Fruit fly (Drosophila melanogaster) whole organism, embryonic: ENCODE data around the gene Cdk5alpha.

Experiments
- ATbp ChIP-seq: fragments of 200-800 bp; sonication (Bioruptor generic); optimal IDR thresholded peaks from 2 replicates; lab custom pipeline; 2017; ENCODE audit warnings: missing biosample characterization, mild to moderate bottlenecking, missing genetic modification characterization, missing genetic modification reagents
- Bdp1 ChIP-seq: fragments of 200-800 bp; sonication (Bioruptor generic); optimal IDR thresholded peaks from 3 replicates; lab custom pipeline; 2016; ENCODE audit warnings: missing biosample characterization, missing genetic modification characterization
- CG10267 ChIP-seq: fragments of 200-800 bp; sonication (Bioruptor generic); optimal IDR thresholded peaks from 2 replicates; lab custom pipeline; 2018; ENCODE audit warnings: missing biosample characterization, mild to moderate bottlenecking, missing genetic modification characterization, moderate library complexity
- CG10462 ChIP-seq: fragments of 200-800 bp; sonication (Bioruptor generic); optimal IDR thresholded peaks from 2 replicates; lab custom pipeline; 2016; ENCODE audit warnings: missing biosample characterization, missing genetic modification characterization
- CG12155 ChIP-seq: fragments of 200-800 bp; sonication (Bioruptor generic); optimal IDR thresholded peaks from 3 replicates; lab custom pipeline; 2016; ENCODE audit warnings: missing biosample characterization, missing genetic modification characterization
- CG12659 ChIP-seq: fragments of 200-800 bp; sonication (Bioruptor generic); optimal IDR thresholded peaks from 3 replicates; lab custom pipeline; 2017; ENCODE audit warnings: mild to moderate bottlenecking, missing biosample characterization, missing genetic modification reagents, missing genetic modification characterization
- CG12942 ChIP-seq: fragments of 200-800 bp; sonication (Bioruptor generic); optimal IDR thresholded peaks from 3 replicates; lab custom pipeline; 2016; ENCODE audit warnings: missing biosample characterization, missing genetic modification characterization
- CG1529 ChIP-seq: fragments of 200-800 bp; sonication (Bioruptor generic); optimal IDR thresholded peaks from 3 replicates; lab custom pipeline; 2018; ENCODE audit warnings: missing biosample characterization, missing genetic modification characterization
- CG17802 ChIP-seq: fragments of 200-800 bp; sonication (Bioruptor generic); optimal IDR thresholded peaks from 2 replicates; lab custom pipeline; 2018; ENCODE audit warnings: missing biosample characterization, mild to moderate bottlenecking, missing genetic modification characterization, moderate library complexity
- CG2712 ChIP-seq: fragments of 200-800 bp; optimal IDR thresholded peaks from 3 replicates; lab custom pipeline; 2019; ENCODE audit warnings: missing biosample characterization, mild to moderate bottlenecking, missing genetic modification characterization, moderate library complexity
- CG30431 ChIP-seq: fragments of 200-800 bp; sonication (Bioruptor generic); optimal IDR thresholded peaks from 2 replicates; lab custom pipeline; 2017; ENCODE audit warnings: missing biosample characterization, missing genetic modification characterization
- CG31388 ChIP-seq: fragments of 200-800 bp; sonication (Bioruptor generic); optimal IDR thresholded peaks from 2 replicates; lab custom pipeline; 2016; ENCODE audit warnings: missing biosample characterization, missing genetic modification characterization
- CG32767 ChIP-seq: fragments of 200-800 bp; sonication (Bioruptor generic); IDR thresholded peaks from 2 replicates; pipeline ENCODE4 v1.3.6; 2022; ENCODE audit warnings: missing biosample characterization, missing genetic modification characterization
- CG32772 ChIP-seq: fragments of 200-800 bp; sonication (Bioruptor generic); IDR thresholded peaks from 2 replicates; pipeline ENCODE4 v1.3.6; 2022; ENCODE audit warnings: missing biosample characterization, missing genetic modification characterization
- CG3838 ChIP-seq: fragments of 200-800 bp; sonication (Bioruptor generic); optimal IDR thresholded peaks from 3 replicates; lab custom pipeline; 2016; ENCODE audit warnings: missing biosample characterization, missing genetic modification characterization
- CG42726 ChIP-seq: fragments of 200-800 bp; sonication (Bioruptor generic); IDR thresholded peaks from 2 replicates; pipeline ENCODE4 v1.3.6; 2022; ENCODE audit warnings: missing biosample characterization, missing genetic modification characterization; ENCODE audit not compliant: partially characterized antibody
- CG4282 ChIP-seq: fragments of 200-800 bp; sonication (Bioruptor generic); optimal IDR thresholded peaks from 2 replicates; lab custom pipeline; 2016; ENCODE audit warnings: missing biosample characterization, missing genetic modification characterization
- CG4617 ChIP-seq: fragments of 200-800 bp; sonication (Bioruptor generic); optimal IDR thresholded peaks from 3 replicates; lab custom pipeline; 2016; ENCODE audit warnings: missing biosample characterization, missing genetic modification characterization, borderline replicate concordance
- CG5245 ChIP-seq: fragments of 200-800 bp; sonication (Bioruptor generic); optimal IDR thresholded peaks from 3 replicates; lab custom pipeline; 2016; ENCODE audit warnings: missing biosample characterization, missing genetic modification characterization
- CG6654 ChIP-seq: fragments of 200-800 bp; sonication (Bioruptor generic); optimal IDR thresholded peaks from 2 replicates; lab custom pipeline; 2017; ENCODE audit warnings: missing biosample characterization, mild to moderate bottlenecking, missing genetic modification characterization
- CG7987 ChIP-seq: fragments of 200-800 bp; sonication (Bioruptor generic); optimal IDR thresholded peaks from 2 replicates; lab custom pipeline; 2018; ENCODE audit warnings: missing biosample characterization, mild to moderate bottlenecking, missing genetic modification characterization, moderate library complexity
- CoRest ChIP-seq: fragments of 200-800 bp; sonication (Bioruptor generic); optimal IDR thresholded peaks from 3 replicates; lab custom pipeline; 2018; ENCODE audit warnings: missing biosample characterization, mild to moderate bottlenecking, missing genetic modification characterization, moderate library complexity
- Dfd ChIP-seq, 2 experiments: fragments of >200 bp; optimal IDR thresholded peaks; 2 replicates each; lab custom pipeline; 2017; ENCODE audit warnings: missing biosample characterization in 2 of 2, missing genetic modification characterization in 2 of 2
- E2f1 ChIP-seq: fragments of 200-800 bp; sonication (Bioruptor generic); IDR thresholded peaks from 2 replicates; pipeline ENCODE4 v1.3.6; 2022; ENCODE audit warnings: missing biosample characterization, missing genetic modification characterization
- E2f2 ChIP-seq: fragments of 200-800 bp; sonication (Bioruptor generic); IDR thresholded peaks from 2 replicates; pipeline ENCODE4 v1.3.6; 2022; ENCODE audit warnings: missing biosample characterization, missing genetic modification characterization
- ERR ChIP-seq: fragments of 200-800 bp; sonication (Bioruptor generic); optimal IDR thresholded peaks from 2 replicates; lab custom pipeline; 2016; ENCODE audit warnings: missing biosample characterization, missing genetic modification characterization
- Elba2 ChIP-seq: fragments of 200-800 bp; sonication (Bioruptor generic); optimal IDR thresholded peaks from 3 replicates; lab custom pipeline; 2016; ENCODE audit warnings: missing biosample characterization, missing genetic modification characterization
- Gsc ChIP-seq: fragments of 200-800 bp; sonication (Bioruptor generic); IDR thresholded peaks from 2 replicates; pipeline ENCODE4 v1.3.6; 2022; ENCODE audit warnings: missing biosample characterization, missing genetic modification characterization
- H15 ChIP-seq: fragments of 200-800 bp; sonication (Bioruptor generic); IDR thresholded peaks from 3 replicates; pipeline ENCODE4 v1.3.6; 2022; ENCODE audit warnings: missing biosample characterization, missing genetic modification characterization
- Hey ChIP-seq: fragments of 200-800 bp; sonication (Bioruptor generic); optimal IDR thresholded peaks from 3 replicates; lab custom pipeline; 2018; ENCODE audit warnings: missing biosample characterization, mild to moderate bottlenecking, missing genetic modification characterization
- Hr3 ChIP-seq: fragments of 200-800 bp; sonication (Bioruptor generic); optimal IDR thresholded peaks from 3 replicates; lab custom pipeline; 2016; ENCODE audit warnings: missing biosample characterization, missing genetic modification characterization
- MTF-1 ChIP-seq: fragments of 200-800 bp; sonication (Bioruptor generic); optimal IDR thresholded peaks from 2 replicates; lab custom pipeline; 2018; ENCODE audit warnings: missing biosample characterization, mild to moderate bottlenecking, missing genetic modification characterization, borderline replicate concordance
- Myb ChIP-seq: fragments of 200-800 bp; sonication (Bioruptor generic); optimal IDR thresholded peaks from 2 replicates; lab custom pipeline; 2016; ENCODE audit warnings: missing biosample characterization, missing genetic modification characterization
- Oli ChIP-seq: fragments of 200-800 bp; sonication (Bioruptor generic); optimal IDR thresholded peaks from 2 replicates; lab custom pipeline; 2018; ENCODE audit warnings: missing biosample characterization, mild to moderate bottlenecking, missing genetic modification characterization, moderate library complexity
- Vsx1 ChIP-seq: fragments of 200-800 bp; sonication (Bioruptor generic); optimal IDR thresholded peaks from 2 replicates; lab custom pipeline; 2017; ENCODE audit warnings: missing biosample characterization, mild to moderate bottlenecking, missing genetic modification characterization, missing genetic modification reagents
- ac ChIP-seq: fragments of 200-800 bp; sonication (Bioruptor generic); optimal IDR thresholded peaks from 3 replicates; lab custom pipeline; 2017; ENCODE audit warnings: missing biosample characterization, mild to moderate bottlenecking, missing genetic modification characterization
- corto ChIP-seq: fragments of 200-800 bp; sonication (Bioruptor generic); optimal IDR thresholded peaks from 2 replicates; lab custom pipeline; 2016; ENCODE audit warnings: missing biosample characterization, mild to moderate bottlenecking, missing genetic modification characterization, moderate library complexity
- dysf ChIP-seq: fragments of 200-800 bp; sonication (Bioruptor generic); IDR thresholded peaks from 3 replicates; pipeline ENCODE4 v1.3.6; 2022; ENCODE audit warnings: missing biosample characterization, missing genetic modification characterization
- eve ChIP-seq, 2 experiments: fragments of >200 bp; optimal IDR thresholded peaks; 2 replicates each; lab custom pipeline; 2017; ENCODE audit warnings: missing biosample characterization in 2 of 2, missing genetic modification characterization in 2 of 2
- fd102C ChIP-seq: fragments of 200-800 bp; sonication (Bioruptor generic); optimal IDR thresholded peaks from 2 replicates; lab custom pipeline; 2018; ENCODE audit warnings: missing biosample characterization, mild to moderate bottlenecking, missing genetic modification characterization, moderate library complexity
- fu2 ChIP-seq: fragments of 200-800 bp; sonication (Bioruptor generic); optimal IDR thresholded peaks from 2 replicates; lab custom pipeline; 2016; ENCODE audit warnings: missing biosample characterization, missing genetic modification characterization
- grau ChIP-seq: fragments of 200-800 bp; optimal IDR thresholded peaks from 3 replicates; lab custom pipeline; 2019; ENCODE audit warnings: missing biosample characterization, mild to moderate bottlenecking, missing genetic modification characterization, moderate library complexity
- grn ChIP-seq: fragments of 200-800 bp; sonication (Bioruptor generic); optimal IDR thresholded peaks from 3 replicates; lab custom pipeline; 2017; ENCODE audit warnings: missing biosample characterization, missing genetic modification characterization
- hth ChIP-seq: fragments of >200 bp; optimal IDR thresholded peaks from 2 replicates; lab custom pipeline; 2017; ENCODE audit warnings: inconsistent platforms
- luna ChIP-seq: fragments of 200-800 bp; sonication (Bioruptor generic); optimal IDR thresholded peaks from 2 replicates; lab custom pipeline; 2016; ENCODE audit warnings: missing biosample characterization, missing genetic modification characterization
- mirr ChIP-seq: fragments of 200-800 bp; sonication (Bioruptor generic); optimal IDR thresholded peaks from 3 replicates; lab custom pipeline; 2018; ENCODE audit warnings: missing biosample characterization, mild to moderate bottlenecking, missing genetic modification characterization
- pfk ChIP-seq: fragments of 200-800 bp; sonication (Bioruptor generic); optimal IDR thresholded peaks from 2 replicates; lab custom pipeline; 2018; ENCODE audit warnings: missing biosample characterization, mild to moderate bottlenecking, missing genetic modification characterization, moderate library complexity
- run ChIP-seq: fragments of 200-800 bp; sonication (Bioruptor generic); optimal IDR thresholded peaks from 3 replicates; lab custom pipeline; 2018; ENCODE audit warnings: missing biosample characterization, mild to moderate bottlenecking, missing genetic modification characterization
- schlank ChIP-seq: fragments of 200-800 bp; sonication (Bioruptor generic); optimal IDR thresholded peaks from 2 replicates; lab custom pipeline; 2018; ENCODE audit warnings: missing biosample characterization, mild to moderate bottlenecking, missing genetic modification characterization
- seq ChIP-seq: fragments of 200-800 bp; sonication (Bioruptor generic); IDR thresholded peaks from 2 replicates; pipeline ENCODE4 v1.3.6; 2022; ENCODE audit warnings: missing biosample characterization, missing genetic modification characterization
- unc-4 ChIP-seq: fragments of 200-800 bp; sonication (Bioruptor generic); IDR thresholded peaks from 2 replicates; pipeline ENCODE4 v1.3.6; 2022; ENCODE audit warnings: missing biosample characterization, missing genetic modification characterization; ENCODE audit not compliant: partially characterized antibody
- wdn ChIP-seq: fragments of 200-800 bp; sonication (Bioruptor generic); IDR thresholded peaks from 2 replicates; pipeline ENCODE4 v1.3.6; 2022; ENCODE audit warnings: missing biosample characterization, missing genetic modification characterization

Gene Cdk5alpha

DNA sequence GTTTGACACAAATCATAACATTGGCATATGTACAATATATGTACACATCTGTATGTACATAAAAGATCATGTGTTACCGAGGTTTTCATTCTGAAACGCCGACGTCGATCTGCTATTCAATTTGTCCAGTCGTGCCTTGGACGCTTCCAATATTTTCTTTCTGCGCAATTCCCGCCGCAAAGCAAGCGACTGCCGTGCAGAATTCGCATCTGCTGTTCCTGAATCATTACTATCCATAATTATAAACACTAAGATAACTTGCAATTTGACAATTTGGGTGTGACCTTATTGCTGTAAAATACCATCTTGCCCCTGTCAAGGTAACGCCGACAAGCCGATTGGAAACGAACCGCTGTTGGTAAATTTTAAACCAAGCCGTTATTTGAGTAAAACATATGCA, 1.1 kb upstream of the Cdk5alpha start (continued):
- TF ChIP-seq CoRest (no peak), MTF-1 (GFP tag; lab: Kevin White, UChicago) (no peak), Vsx1 (GFP tag; lab: Kevin White, UChicago) (no peak), CG32767 (GFP tag; lab: Robert Waterston, UW) (no peak), run (tag; lab: Kevin White, UChicago) (no peak), H15 (no peak), CG42726 (GFP tag; lab: Robert Waterston, UW) (no peak), CG3838 (GFP tag; lab: Kevin White, UChicago) (no peak), Bdp1 (GFP tag; lab: Kevin White, UChicago) (no peak), CG31388 (no peak), CG12659 (GFP tag; lab: Kevin White, UChicago) (peak; percentile 62), Elba2 (GFP tag; lab: Kevin White, UChicago) (peak; percentile 27), pfk (GFP tag; lab: Kevin White, UChicago) (peak; percentile 95), E2f1 (no peak), fu2 (no peak), CG7987 (no peak), hth (lab: Kevin White, UChicago) (no peak), schlank (tag; lab: Kevin White, UChicago) (no peak), CG32772 (GFP tag; lab: Robert Waterston, UW) (no peak), CG2712 (tag; lab: Kevin White, UChicago) (peak; percentile 7), Hey (no peak), eve (GFP tag; optimal IDR thresholded peaks at IDR 0.05; lab: Kevin White, UChicago) (no peak), grn (GFP tag; lab: Kevin White, UChicago) (no peak), CG6654 (GFP tag; lab: Kevin White, UChicago) (no peak), E2f2 (peak; percentile 31), CG1529 (GFP tag; lab: Kevin White, UChicago) (no peak), CG30431 (GFP tag; lab: Kevin White, UChicago) (no peak), CG5245 (GFP tag; lab: Kevin White, UChicago) (no peak), dysf (GFP tag; lab: Robert Waterston, UW) (no peak), Myb (GFP tag; lab: Kevin White, UChicago) (peak; percentile 90), Gsc (no peak), ac (GFP tag; lab: Kevin White, UChicago) (no peak), unc-4 (GFP tag; lab: Robert Waterston, UW) (peak; percentile 38; the same call in 1 of the 2 replicates), corto (no peak), ATbp (GFP tag; lab: Kevin White, UChicago) (no peak), Dfd (GFP tag; optimal IDR thresholded peaks at IDR 0.05; lab: Kevin White, UChicago) (no peak), luna (GFP tag; lab: Kevin White, UChicago) (no peak), CG4282 (GFP tag; lab: Kevin White, UChicago) (no peak), CG12155 (GFP tag; lab: Kevin White, UChicago) (no peak), CG4617 (GFP tag; lab: Kevin White, UChicago) (peak; percentile 76), Oli (no peak), CG17802 (tag; lab: Kevin White, UChicago) (peak; percentile 34), mirr (GFP tag; lab: Kevin White, UChicago) (no peak), wdn (GFP tag; lab: Robert Waterston, UW) (no peak), CG12942 (GFP tag; lab: Kevin White, UChicago) (no peak), seq (GFP tag; lab: Robert Waterston, UW) (no peak), ERR (GFP tag; lab: Kevin White, UChicago) (no peak), fd102C (GFP tag; lab: Kevin White, UChicago) (no peak), grau (tag; lab: Kevin White, UChicago) (no peak), CG10267 (tag; lab: Kevin White, UChicago) (peak; percentile 5), CG10462 (GFP tag; lab: Kevin White, UChicago) (no peak), Hr3 (GFP tag; lab: Kevin White, UChicago) (no peak)
